Fruit fly (Drosophila melanogaster) whole organism, embryonic: ENCODE data around the gene CG13995.

Experiments
- Ada2b ChIP-seq: fragments of 200-800 bp; sonication (Bioruptor generic); IDR thresholded peaks from 2 replicates; pipeline ENCODE4 v1.3.6; 2022; ENCODE audit warnings: missing biosample characterization, missing genetic modification characterization
- Awh ChIP-seq: fragments of 200-800 bp; sonication (Bioruptor generic); IDR thresholded peaks from 2 replicates; pipeline ENCODE4, ENCODE4 v1.3.6; 2022; ENCODE audit warnings: missing biosample characterization, missing genetic modification characterization
- CG10274 ChIP-seq: fragments of 200-800 bp; sonication (Bioruptor generic); optimal IDR thresholded peaks from 3 replicates; lab custom pipeline; 2017; ENCODE audit warnings: missing biosample characterization, mild to moderate bottlenecking, missing genetic modification characterization
- CG10366 ChIP-seq: fragments of 200-800 bp; sonication (Bioruptor generic); IDR thresholded peaks from 2 replicates; pipeline ENCODE4 v1.3.6; 2022; ENCODE audit warnings: missing biosample characterization, missing genetic modification characterization
- CG11093 ChIP-seq: fragments of 200-800 bp; sonication (Bioruptor generic); IDR thresholded peaks from 3 replicates; pipeline ENCODE4 v1.3.6; 2022; ENCODE audit warnings: missing biosample characterization, missing genetic modification characterization
- CG1233 ChIP-seq: fragments of 200-800 bp; sonication (Bioruptor generic); optimal IDR thresholded peaks from 4 replicates; lab custom pipeline; 2018; ENCODE audit warnings: missing biosample characterization, mild to moderate bottlenecking, missing genetic modification characterization
- CG13775 ChIP-seq: fragments of 200-800 bp; sonication (Bioruptor generic); optimal IDR thresholded peaks from 3 replicates; lab custom pipeline; 2017; ENCODE audit warnings: missing biosample characterization, mild to moderate bottlenecking, missing genetic modification characterization
- CG16863 ChIP-seq: fragments of 200-800 bp; sonication (Bioruptor generic); optimal IDR thresholded peaks from 3 replicates; lab custom pipeline; 2016; ENCODE audit warnings: missing biosample characterization, missing genetic modification characterization
- CG2678 ChIP-seq: fragments of 200-800 bp; sonication (Bioruptor generic); optimal IDR thresholded peaks from 3 replicates; lab custom pipeline; 2019; ENCODE audit warnings: missing biosample characterization, mild to moderate bottlenecking, missing genetic modification characterization, moderate library complexity
- CG30431 ChIP-seq: fragments of 200-800 bp; sonication (Bioruptor generic); optimal IDR thresholded peaks from 2 replicates; lab custom pipeline; 2017; ENCODE audit warnings: missing biosample characterization, missing genetic modification characterization
- CG3065 ChIP-seq: fragments of 200-800 bp; sonication (Bioruptor generic); optimal IDR thresholded peaks from 2 replicates; lab custom pipeline; 2016; ENCODE audit warnings: missing biosample characterization, missing genetic modification characterization
- CG31365 ChIP-seq: fragments of 200-800 bp; sonication (Bioruptor generic); optimal IDR thresholded peaks from 2 replicates; lab custom pipeline; 2018; ENCODE audit warnings: missing biosample characterization, mild to moderate bottlenecking, missing genetic modification characterization
- CG33213 ChIP-seq: fragments of 200-800 bp; sonication (Bioruptor generic); optimal IDR thresholded peaks from 3 replicates; lab custom pipeline; 2016; ENCODE audit warnings: missing biosample characterization, missing genetic modification characterization
- CG34224 ChIP-seq: fragments of 200-800 bp; sonication (Bioruptor generic); IDR thresholded peaks from 3 replicates; pipeline ENCODE4 v1.3.6; 2022; ENCODE audit warnings: missing biosample characterization, missing genetic modification characterization; ENCODE audit not compliant: partially characterized antibody
- CG34376 ChIP-seq: fragments of 200-800 bp; sonication (Bioruptor generic); optimal IDR thresholded peaks from 2 replicates; lab custom pipeline; 2018; ENCODE audit warnings: missing biosample characterization, mild to moderate bottlenecking, missing genetic modification characterization
- CG6689 ChIP-seq: fragments of 200-800 bp; sonication (Bioruptor generic); IDR thresholded peaks from 2 replicates; pipeline ENCODE4 v1.3.6; 2022; ENCODE audit warnings: missing biosample characterization, missing genetic modification characterization
- CG6791 ChIP-seq: fragments of 200-800 bp; sonication (Bioruptor generic); IDR thresholded peaks from 3 replicates; pipeline ENCODE4 v1.3.6; 2022; ENCODE audit warnings: missing biosample characterization, missing genetic modification characterization; ENCODE audit not compliant: partially characterized antibody
- CG7372 ChIP-seq: fragments of 200-800 bp; sonication (Bioruptor generic); IDR thresholded peaks from 2 replicates; pipeline ENCODE4 v1.3.6; 2022; ENCODE audit warnings: missing biosample characterization, missing genetic modification characterization
- CG7745 ChIP-seq: fragments of 200-800 bp; sonication (Bioruptor generic); optimal IDR thresholded peaks from 2 replicates; lab custom pipeline; 2018; ENCODE audit warnings: missing biosample characterization, mild to moderate bottlenecking, missing genetic modification characterization, moderate library complexity
- CG9437 ChIP-seq: fragments of 200-800 bp; sonication (Bioruptor generic); optimal IDR thresholded peaks from 2 replicates; lab custom pipeline; 2018; ENCODE audit warnings: missing biosample characterization, mild to moderate bottlenecking, missing genetic modification characterization
- CG9876 ChIP-seq: fragments of 200-800 bp; sonication (Bioruptor generic); optimal IDR thresholded peaks from 2 replicates; lab custom pipeline; 2016; ENCODE audit warnings: missing biosample characterization, missing genetic modification characterization
- Dek ChIP-seq: fragments of 200-800 bp; sonication (Bioruptor generic); optimal IDR thresholded peaks from 3 replicates; lab custom pipeline; 2019; ENCODE audit warnings: missing biosample characterization, mild to moderate bottlenecking, missing genetic modification characterization, moderate library complexity
- Dp ChIP-seq: fragments of 200-800 bp; sonication (Bioruptor generic); optimal IDR thresholded peaks from 2 replicates; lab custom pipeline; 2018; ENCODE audit warnings: missing biosample characterization, mild to moderate bottlenecking, missing genetic modification characterization, moderate library complexity
- Drgx ChIP-seq: fragments of 200-800 bp; sonication (Bioruptor generic); IDR thresholded peaks from 2 replicates; pipeline ENCODE4 v1.3.6; 2022; ENCODE audit warnings: missing biosample characterization, missing genetic modification characterization
- ERR ChIP-seq: fragments of 200-800 bp; sonication (Bioruptor generic); optimal IDR thresholded peaks from 2 replicates; lab custom pipeline; 2016; ENCODE audit warnings: missing biosample characterization, missing genetic modification characterization
- Jarid2 ChIP-seq: fragments of 200-800 bp; sonication (Bioruptor generic); optimal IDR thresholded peaks from 3 replicates; lab custom pipeline; 2017; ENCODE audit warnings: mild to moderate bottlenecking, missing biosample characterization, missing genetic modification reagents, missing genetic modification characterization
- MBD-R2 ChIP-seq: fragments of 200-800 bp; sonication (Bioruptor generic); IDR thresholded peaks from 2 replicates; pipeline ENCODE4 v1.3.6; 2022; ENCODE audit warnings: missing biosample characterization, missing genetic modification characterization
- Max ChIP-seq: fragments of 200-800 bp; sonication (Bioruptor generic); optimal IDR thresholded peaks from 2 replicates; lab custom pipeline; 2016; ENCODE audit warnings: missing biosample characterization, mild to moderate bottlenecking, missing genetic modification characterization
- NC2β ChIP-seq: fragments of 200-800 bp; sonication (Bioruptor generic); optimal IDR thresholded peaks from 2 replicates; lab custom pipeline; 2016; ENCODE audit warnings: missing biosample characterization, missing genetic modification characterization
- Neu2 ChIP-seq: fragments of 200-800 bp; sonication (Bioruptor generic); optimal IDR thresholded peaks from 3 replicates; lab custom pipeline; 2016; ENCODE audit warnings: missing biosample characterization, missing genetic modification characterization, borderline replicate concordance
- Opbp ChIP-seq: fragments of 200-800 bp; sonication (Bioruptor generic); IDR thresholded peaks from 3 replicates; pipeline ENCODE4 v1.3.6; 2022; ENCODE audit warnings: missing biosample characterization, missing genetic modification characterization; ENCODE audit not compliant: partially characterized antibody
- Pdp1 ChIP-seq, 2 experiments: fragments of 200-800 bp; sonication (Bioruptor generic); optimal IDR thresholded peaks; 3 replicates each; lab custom pipeline; 2016; ENCODE audit warnings: missing biosample characterization in 2 of 2, missing genetic modification characterization in 2 of 2, mild to moderate bottlenecking in 1 of 2, moderate library complexity in 1 of 2
- Xbp1 ChIP-seq: fragments of 200-800 bp; sonication (Bioruptor generic); optimal IDR thresholded peaks from 3 replicates; lab custom pipeline; 2016; ENCODE audit warnings: missing biosample characterization, mild to moderate bottlenecking, missing genetic modification characterization
- amos ChIP-seq: fragments of 200-800 bp; sonication (Bioruptor generic); IDR thresholded peaks from 2 replicates; pipeline ENCODE4 v1.3.6; 2022; ENCODE audit warnings: missing biosample characterization, missing genetic modification characterization; ENCODE audit not compliant: partially characterized antibody
- ap ChIP-seq: fragments of 200-800 bp; sonication (Bioruptor generic); IDR thresholded peaks from 2 replicates; pipeline ENCODE4 v1.3.6; 2022; ENCODE audit warnings: missing biosample characterization, missing genetic modification characterization
- ara ChIP-seq: fragments of 200-800 bp; sonication (Bioruptor generic); IDR thresholded peaks from 2 replicates; pipeline ENCODE4 v1.3.6; 2022; ENCODE audit warnings: missing biosample characterization, missing genetic modification characterization
- chinmo ChIP-seq: fragments of 200-800 bp; sonication (Bioruptor generic); IDR thresholded peaks from 4 replicates; pipeline ENCODE4 v1.3.6; 2022; ENCODE audit warnings: missing biosample characterization, missing genetic modification characterization; ENCODE audit not compliant: partially characterized antibody
- crc ChIP-seq: fragments of 200-800 bp; sonication (Bioruptor generic); optimal IDR thresholded peaks from 2 replicates; lab custom pipeline; 2016; ENCODE audit warnings: missing biosample characterization, missing genetic modification characterization
- da ChIP-seq: fragments of 200-800 bp; sonication (Bioruptor generic); optimal IDR thresholded peaks from 2 replicates; lab custom pipeline; 2016; ENCODE audit warnings: missing biosample characterization, missing genetic modification characterization
- danr ChIP-seq: fragments of 200-800 bp; sonication (Bioruptor generic); IDR thresholded peaks from 2 replicates; pipeline ENCODE4 v1.3.6; 2022; ENCODE audit warnings: missing biosample characterization, missing genetic modification characterization
- en ChIP-seq: fragments of 200-800 bp; sonication (Bioruptor generic); optimal IDR thresholded peaks from 2 replicates; lab custom pipeline; 2016; ENCODE audit warnings: missing biosample characterization, missing genetic modification characterization
- hbn ChIP-seq: fragments of 200-800 bp; sonication (Bioruptor generic); IDR thresholded peaks from 2 replicates; pipeline ENCODE4 v1.3.6; 2022; ENCODE audit warnings: missing biosample characterization, missing genetic modification characterization; ENCODE audit not compliant: partially characterized antibody
- nerfin-2 ChIP-seq: fragments of 200-800 bp; sonication (Bioruptor generic); IDR thresholded peaks from 2 replicates; pipeline ENCODE4 v1.3.6; 2022; ENCODE audit warnings: missing biosample characterization, missing genetic modification characterization; ENCODE audit not compliant: partially characterized antibody
- odd ChIP-seq: fragments of 200-800 bp; sonication (Bioruptor generic); optimal IDR thresholded peaks from 2 replicates; lab custom pipeline; 2017; ENCODE audit warnings: missing biosample characterization, mild to moderate bottlenecking, missing genetic modification characterization
- pfk ChIP-seq: fragments of 200-800 bp; sonication (Bioruptor generic); optimal IDR thresholded peaks from 2 replicates; lab custom pipeline; 2018; ENCODE audit warnings: missing biosample characterization, mild to moderate bottlenecking, missing genetic modification characterization, moderate library complexity
- pho ChIP-seq: fragments of 200-800 bp; sonication (Bioruptor generic); optimal IDR thresholded peaks from 2 replicates; lab custom pipeline; 2016; ENCODE audit warnings: missing biosample characterization, missing genetic modification characterization
- pnt ChIP-seq: fragments of 200-800 bp; sonication (Bioruptor generic); optimal IDR thresholded peaks from 3 replicates; lab custom pipeline; 2016; ENCODE audit warnings: missing biosample characterization, missing genetic modification characterization
- scrt ChIP-seq: fragments of 200-800 bp; sonication (Bioruptor generic); optimal IDR thresholded peaks from 2 replicates; lab custom pipeline; 2018; ENCODE audit warnings: missing biosample characterization, mild to moderate bottlenecking, missing genetic modification characterization, moderate library complexity
- sug ChIP-seq: fragments of 200-800 bp; optimal IDR thresholded peaks from 2 replicates; lab custom pipeline; 2019; ENCODE audit warnings: missing biosample characterization, mild to moderate bottlenecking, missing genetic modification characterization, moderate library complexity
- tio ChIP-seq: fragments of 200-800 bp; sonication (Bioruptor generic); optimal IDR thresholded peaks from 2 replicates; lab custom pipeline; 2017; ENCODE audit warnings: missing biosample characterization, missing genetic modification characterization, inconsistent platforms

CG13995 gene

DNA sequence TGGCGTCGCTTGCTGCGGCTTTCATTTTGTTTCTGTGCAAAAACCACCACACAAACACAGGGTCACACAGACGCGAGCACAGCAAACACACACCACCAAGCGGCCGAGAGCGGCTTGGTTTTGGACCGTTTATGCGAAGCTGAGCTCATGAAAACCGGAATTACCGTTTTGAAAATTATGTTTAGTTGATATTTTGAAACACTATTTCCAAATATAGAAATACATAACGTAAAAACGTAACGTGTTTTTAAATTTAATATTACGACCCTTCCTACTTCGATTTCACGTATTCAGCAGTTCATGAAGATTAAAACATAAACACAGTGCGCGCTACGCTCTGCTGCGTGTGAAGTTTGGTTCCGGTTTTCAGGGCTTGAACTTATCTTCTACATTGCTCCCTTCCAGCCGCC lies 2.9 kb upstream of the CG13995 start (continued):
- TF ChIP-seq Dek = peak; percentile 95
- TF ChIP-seq nerfin-2 (GFP tag; lab: Robert Waterston, UW) = no peak
- peak; percentile 91 for TF ChIP-seq CG31365 (tag; lab: Kevin White, UChicago)
- peak; percentile 84 for TF ChIP-seq CG10274 (GFP tag; lab: Kevin White, UChicago)
- TF ChIP-seq pnt (GFP tag; lab: Kevin White, UChicago) = peak; percentile 88
- TF ChIP-seq CG6791 (GFP tag; lab: Robert Waterston, UW) = 0 out of 3 replicates have a peak, but pooled peaks have one; percentile 12
- TF ChIP-seq CG6689 = peak; percentile 94
- peak; percentile 96 for TF ChIP-seq Drgx (GFP tag; lab: Robert Waterston, UW)
- peak; percentile 95 for TF ChIP-seq CG13775
- peak; percentile 96 for TF ChIP-seq ara (GFP tag; lab: Robert Waterston, UW)
- TF ChIP-seq Jarid2 (GFP tag; lab: Kevin White, UChicago) = peak; percentile 79
- TF ChIP-seq Ada2b (GFP tag; lab: Robert Waterston, UW) = peak; percentile 96
- TF ChIP-seq Xbp1 = peak; percentile 95
- peak; percentile 87 for TF ChIP-seq CG7372 (GFP tag; lab: Robert Waterston, UW)
- peak; percentile 86 for TF ChIP-seq MBD-R2 (GFP tag; lab: Robert Waterston, UW)
- peak; percentile 91 for TF ChIP-seq en
- no peak for TF ChIP-seq amos (GFP tag; lab: Robert Waterston, UW)
- TF ChIP-seq CG7745 = peak; percentile 40
- TF ChIP-seq ERR = peak; percentile 95
- TF ChIP-seq da (GFP tag; lab: Kevin White, UChicago) = peak; percentile 86
- peak; percentile 95 for TF ChIP-seq CG10366
- TF ChIP-seq CG11093 (GFP tag; lab: Robert Waterston, UW) = peak; percentile 73
- peak; percentile 89 for TF ChIP-seq ap (GFP tag; lab: Robert Waterston, UW)
- no peak for TF ChIP-seq tio (GFP tag; lab: Kevin White, UChicago)
- TF ChIP-seq Neu2 (GFP tag; lab: Kevin White, UChicago) = peak; percentile 58
- TF ChIP-seq CG16863 (GFP tag; lab: Kevin White, UChicago) = peak; percentile 95
- peak; percentile 57 for TF ChIP-seq pfk (GFP tag; lab: Kevin White, UChicago)
- TF ChIP-seq Pdp1 (GFP tag; optimal IDR thresholded peaks at IDR 0.05; lab: Kevin White, UChicago) = peak; percentile 92 to 93
- TF ChIP-seq CG34376 = peak; percentile 98
- TF ChIP-seq sug (tag; lab: Kevin White, UChicago) = peak; percentile 96
- peak; percentile 84 for TF ChIP-seq CG30431
- peak; percentile 97 for TF ChIP-seq odd
- TF ChIP-seq pho = peak; percentile 95
- peak; percentile 90 for TF ChIP-seq crc (GFP tag; lab: Kevin White, UChicago)
- no peak for TF ChIP-seq hbn
- peak; percentile 98 for TF ChIP-seq CG2678
- peak; percentile 96 for TF ChIP-seq scrt (GFP tag; lab: Kevin White, UChicago)
- TF ChIP-seq Opbp (GFP tag; lab: Robert Waterston, UW) = no peak
- peak; percentile 90 for TF ChIP-seq CG9437
- TF ChIP-seq CG9876 (GFP tag; lab: Kevin White, UChicago) = peak; percentile 76
- peak; percentile 96 for TF ChIP-seq CG33213 (GFP tag; lab: Kevin White, UChicago)
- TF ChIP-seq Max (GFP tag; lab: Kevin White, UChicago) = peak; percentile 95
- no peak for TF ChIP-seq CG34224 (GFP tag; lab: Robert Waterston, UW)
- TF ChIP-seq CG1233 (GFP tag; lab: Kevin White, UChicago) = peak; percentile 96
- peak; percentile 80 for TF ChIP-seq CG3065 (GFP tag; lab: Kevin White, UChicago)
- TF ChIP-seq danr (GFP tag; lab: Robert Waterston, UW) = peak; percentile 37; the same call in 1 of the 2 replicates
- TF ChIP-seq Dp (GFP tag; lab: Kevin White, UChicago) = no peak
- TF ChIP-seq NC2β (GFP tag; lab: Kevin White, UChicago) = peak; percentile 89
- TF ChIP-seq Awh (GFP tag; lab: Robert Waterston, UW) = peak; percentile 89
- TF ChIP-seq chinmo = no peak
